Fruit fly (Drosophila melanogaster) S2 (cell line): ENCODE data around the gene Dpm2.

Experiments
- CG8478 ChIP-seq: fragments of >200 bp; optimal IDR thresholded peaks from 2 replicates; lab custom pipeline; 2018
- CTCF ChIP-seq, 2 experiments: fragments of >200 bp; optimal IDR thresholded peaks; 2 replicates each; lab custom pipeline; 2018

- TF ChIP-seq CG8478 (lab: Kevin White, UChicago), result no peak
- TF ChIP-seq CTCF (optimal IDR thresholded peaks at IDR 0.05; lab: Kevin White, UChicago), result no peak
Observed at dm6 chr3L:3301171-3301738, 18.1 kb upstream of the Dpm2 start.
